Worm (Caenorhabditis elegans) whole organism, L2 larva: ENCODE data around the gene R10E8.1.

Experiments used
- blmp-1 ChIP-seq: sonication (generic microtip); optimal IDR thresholded peaks from 2 replicates; lab custom pipeline; 2017; ENCODE audit warnings: missing genetic modification characterization, mild to moderate bottlenecking, missing compliant biosample characterization, antibody characterized with exemption, moderate library complexity; ENCODE audit not compliant: insufficient read depth
- dmd-4 ChIP-seq: sonication (generic microtip); optimal IDR thresholded peaks from 2 replicates; lab custom pipeline; 2017; ENCODE audit warnings: missing biosample characterization, missing genetic modification characterization
- egl-27 ChIP-seq: sonication (generic microtip); optimal IDR thresholded peaks from 3 replicates; lab custom pipeline; 2017; ENCODE audit warnings: missing biosample characterization, missing genetic modification reagents, missing genetic modification characterization
- fos-1 ChIP-seq: fragments of 150-350 bp; optimal IDR thresholded peaks from 2 replicates; lab custom pipeline; 2014; ENCODE audit warnings: missing biosample characterization, missing genetic modification characterization
- lin-11 ChIP-seq: fragments of 150-350 bp; sonication (generic microtip); optimal IDR thresholded peaks from 2 replicates; lab custom pipeline; 2014; ENCODE audit warnings: missing biosample characterization, missing genetic modification characterization, inconsistent platforms, mixed read lengths
- lin-13 ChIP-seq: fragments of 150-350 bp; optimal IDR thresholded peaks from 2 replicates; lab custom pipeline; 2014; ENCODE audit warnings: missing biosample characterization, missing genetic modification reagents, missing genetic modification characterization
- lin-39 ChIP-seq: fragments of 150-350 bp; optimal IDR thresholded peaks from 2 replicates; lab custom pipeline; 2014; ENCODE audit warnings: missing biosample characterization, missing genetic modification reagents, missing genetic modification characterization
- nhr-10 ChIP-seq: sonication (generic microtip); optimal IDR thresholded peaks from 2 replicates; lab custom pipeline; 2017; ENCODE audit warnings: missing biosample characterization, missing genetic modification characterization

DNA sequence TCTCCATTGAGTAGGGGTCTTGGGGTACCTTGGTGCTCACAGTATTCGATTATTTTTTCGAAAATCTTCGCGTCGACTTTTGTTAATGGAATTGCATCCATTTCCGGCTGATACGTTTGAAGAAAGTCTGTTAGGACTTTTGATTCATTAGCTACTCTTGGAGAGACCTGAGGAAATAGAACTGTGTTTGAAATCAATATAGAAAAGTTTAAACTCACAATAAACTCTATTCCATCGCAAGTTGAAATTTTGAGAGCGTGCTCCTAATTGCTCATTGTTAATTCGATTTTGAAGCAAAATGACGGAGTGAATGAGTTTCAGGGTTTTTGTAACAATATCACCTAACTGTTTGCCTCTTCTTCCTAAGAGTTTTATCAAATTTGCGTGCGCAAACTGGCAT, 17.7 kb upstream of the R10E8.1 start, which contains the start of gene skr-6:
- no peak for TF ChIP-seq dmd-4 (tag; lab: Kevin White, UChicago)
- TF ChIP-seq lin-13 (GFP tag; lab: Kevin White, UChicago) = no peak
- no peak for TF ChIP-seq egl-27 (tag; lab: Kevin White, UChicago)
- no peak for TF ChIP-seq nhr-10 (tag; lab: Kevin White, UChicago)
- TF ChIP-seq blmp-1 (tag; lab: Kevin White, UChicago) = no peak
- no peak for TF ChIP-seq lin-11 (tag; lab: Kevin White, UChicago)
- TF ChIP-seq fos-1 = no peak
- TF ChIP-seq lin-39 (tag; lab: Kevin White, UChicago) = no peak
